Fruit fly (Drosophila melanogaster) whole organism, embryonic: ENCODE data around the gene CG32276.

Experiments used
- B-H2 ChIP-seq: fragments of 200-800 bp; sonication (Bioruptor generic); optimal IDR thresholded peaks from 2 replicates; lab custom pipeline; 2018; ENCODE audit warnings: missing biosample characterization, mild to moderate bottlenecking, missing genetic modification characterization
- CG10267 ChIP-seq: fragments of 200-800 bp; sonication (Bioruptor generic); optimal IDR thresholded peaks from 2 replicates; lab custom pipeline; 2018; ENCODE audit warnings: missing biosample characterization, mild to moderate bottlenecking, missing genetic modification characterization, moderate library complexity
- CG10431 ChIP-seq: fragments of 200-800 bp; sonication (Bioruptor generic); optimal IDR thresholded peaks from 3 replicates; lab custom pipeline; 2018; ENCODE audit warnings: missing biosample characterization, mild to moderate bottlenecking, missing genetic modification characterization
- CG11247 ChIP-seq: fragments of 200-800 bp; sonication (Bioruptor generic); IDR thresholded peaks from 2 replicates; pipeline ENCODE4 v1.3.6; 2022; ENCODE audit warnings: missing biosample characterization, missing genetic modification characterization
- CG13624 ChIP-seq: fragments of 200-800 bp; sonication (Bioruptor generic); optimal IDR thresholded peaks from 2 replicates; lab custom pipeline; 2016; ENCODE audit warnings: missing biosample characterization, missing genetic modification characterization
- CG13775 ChIP-seq: fragments of 200-800 bp; sonication (Bioruptor generic); optimal IDR thresholded peaks from 3 replicates; lab custom pipeline; 2017; ENCODE audit warnings: missing biosample characterization, mild to moderate bottlenecking, missing genetic modification characterization
- CG14710 ChIP-seq: fragments of 200-800 bp; sonication (Bioruptor generic); optimal IDR thresholded peaks from 3 replicates; lab custom pipeline; 2019; ENCODE audit warnings: missing biosample characterization, mild to moderate bottlenecking, missing genetic modification characterization, moderate library complexity
- CG15011 ChIP-seq: fragments of 200-800 bp; sonication (Bioruptor generic); optimal IDR thresholded peaks from 3 replicates; lab custom pipeline; 2018; ENCODE audit warnings: missing biosample characterization, mild to moderate bottlenecking, missing genetic modification characterization
- CG1603 ChIP-seq: fragments of 200-800 bp; sonication (Bioruptor generic); optimal IDR thresholded peaks from 2 replicates; lab custom pipeline; 2019; ENCODE audit warnings: missing biosample characterization, mild to moderate bottlenecking, missing genetic modification characterization, moderate library complexity
- CG16779 ChIP-seq: fragments of 200-800 bp; sonication (Bioruptor generic); IDR thresholded peaks from 2 replicates; pipeline ENCODE4 v1.3.6; 2022; ENCODE audit warnings: missing biosample characterization, missing genetic modification characterization
- CG17912 ChIP-seq: fragments of 200-800 bp; sonication (Bioruptor generic); optimal IDR thresholded peaks from 2 replicates; lab custom pipeline; 2018; ENCODE audit warnings: missing biosample characterization, mild to moderate bottlenecking, missing genetic modification characterization
- CG18476 ChIP-seq: fragments of 200-800 bp; sonication (Bioruptor generic); optimal IDR thresholded peaks from 2 replicates; lab custom pipeline; 2016; ENCODE audit warnings: missing biosample characterization, mild to moderate bottlenecking, missing genetic modification characterization
- CG18599 ChIP-seq: fragments of 200-800 bp; sonication (Bioruptor generic); optimal IDR thresholded peaks from 3 replicates; lab custom pipeline; 2017; ENCODE audit warnings: missing biosample characterization, missing genetic modification characterization, mild to moderate bottlenecking, moderate library complexity, missing genetic modification reagents
- CG6175 ChIP-seq: fragments of 200-800 bp; sonication (Bioruptor generic); IDR thresholded peaks from 3 replicates; pipeline ENCODE4 v1.3.6; 2022; ENCODE audit warnings: missing biosample characterization, missing genetic modification characterization
- CG6272 ChIP-seq: fragments of 200-800 bp; sonication (Bioruptor generic); IDR thresholded peaks from 2 replicates; pipeline ENCODE4 v1.3.6; 2022; ENCODE audit warnings: missing biosample characterization, missing genetic modification characterization
- CG7928 ChIP-seq: fragments of 200-800 bp; sonication (Bioruptor generic); optimal IDR thresholded peaks from 2 replicates; lab custom pipeline; 2017; ENCODE audit warnings: missing biosample characterization, mild to moderate bottlenecking, missing genetic modification characterization
- CG8765 ChIP-seq: fragments of 200-800 bp; sonication (Bioruptor generic); IDR thresholded peaks from 2 replicates; pipeline ENCODE4 v1.3.6; 2022; ENCODE audit warnings: missing biosample characterization, missing genetic modification characterization
- CG9727 ChIP-seq: fragments of 200-800 bp; sonication (Bioruptor generic); optimal IDR thresholded peaks from 3 replicates; lab custom pipeline; 2017; ENCODE audit warnings: missing biosample characterization, mild to moderate bottlenecking, missing genetic modification characterization
- CG9797 ChIP-seq: fragments of 200-800 bp; sonication (Bioruptor generic); optimal IDR thresholded peaks from 3 replicates; lab custom pipeline; 2018; ENCODE audit warnings: missing biosample characterization, mild to moderate bottlenecking, missing genetic modification characterization
- Doc3 ChIP-seq: fragments of 200-800 bp; sonication (Bioruptor generic); IDR thresholded peaks from 3 replicates; pipeline ENCODE4 v1.3.6; 2022; ENCODE audit warnings: missing biosample characterization, missing genetic modification characterization; ENCODE audit not compliant: partially characterized antibody
- Med ChIP-seq: fragments of 200-800 bp; sonication (Bioruptor generic); peaks from one replicate; lab custom pipeline; 2016; ENCODE audit warnings: missing biosample characterization, missing genetic modification characterization, mild to moderate bottlenecking, inconsistent platforms, moderate library complexity
- Meics ChIP-seq: fragments of 200-800 bp; sonication (Bioruptor generic); optimal IDR thresholded peaks from 2 replicates; lab custom pipeline; 2017; ENCODE audit warnings: missing biosample characterization, mild to moderate bottlenecking, missing genetic modification characterization
- PHDP ChIP-seq: fragments of 200-800 bp; sonication (Bioruptor generic); optimal IDR thresholded peaks from 3 replicates; lab custom pipeline; 2018; ENCODE audit warnings: missing biosample characterization, mild to moderate bottlenecking, missing genetic modification characterization, moderate library complexity
- Sox100B ChIP-seq: fragments of 200-800 bp; sonication (Bioruptor generic); optimal IDR thresholded peaks from 3 replicates; lab custom pipeline; 2018; ENCODE audit warnings: missing biosample characterization, mild to moderate bottlenecking, missing genetic modification characterization
- Vsx1 ChIP-seq: fragments of 200-800 bp; sonication (Bioruptor generic); optimal IDR thresholded peaks from 2 replicates; lab custom pipeline; 2017; ENCODE audit warnings: missing biosample characterization, mild to moderate bottlenecking, missing genetic modification characterization, missing genetic modification reagents
- crc ChIP-seq: fragments of 200-800 bp; sonication (Bioruptor generic); optimal IDR thresholded peaks from 2 replicates; lab custom pipeline; 2016; ENCODE audit warnings: missing biosample characterization, missing genetic modification characterization
- crol ChIP-seq: fragments of 200-800 bp; sonication (Bioruptor generic); IDR thresholded peaks from 2 replicates; pipeline ENCODE4 v1.3.6; 2022; ENCODE audit warnings: missing biosample characterization, missing genetic modification characterization
- emc ChIP-seq: fragments of 200-800 bp; sonication (Bioruptor generic); optimal IDR thresholded peaks from 2 replicates; lab custom pipeline; 2016; ENCODE audit warnings: missing biosample characterization, missing genetic modification characterization
- en ChIP-seq: fragments of 200-800 bp; sonication (Bioruptor generic); optimal IDR thresholded peaks from 2 replicates; lab custom pipeline; 2016; ENCODE audit warnings: missing biosample characterization, missing genetic modification characterization
- fd64A ChIP-seq: fragments of 200-800 bp; sonication (Bioruptor generic); optimal IDR thresholded peaks from 3 replicates; lab custom pipeline; 2018; ENCODE audit warnings: missing biosample characterization, mild to moderate bottlenecking, missing genetic modification characterization
- fu2 ChIP-seq: fragments of 200-800 bp; sonication (Bioruptor generic); optimal IDR thresholded peaks from 2 replicates; lab custom pipeline; 2016; ENCODE audit warnings: missing biosample characterization, missing genetic modification characterization
- gro ChIP-seq: fragments of 200-800 bp; sonication (Bioruptor generic); optimal IDR thresholded peaks from 2 replicates; lab custom pipeline; 2016; ENCODE audit warnings: missing biosample characterization, missing genetic modification characterization
- hkb ChIP-seq, 2 experiments: fragments of 200-800 bp in 1 of 2; fragments of >200 bp in 1 of 2; sonication (Bioruptor generic) in 1 of 2; IDR thresholded peaks in 1 of 2; optimal IDR thresholded peaks in 1 of 2; 2 replicates each; pipeline versions ENCODE4 v1.3.6 to Lab custom; 2017 to 2022; ENCODE audit warnings: missing biosample characterization in 1 of 2, missing genetic modification characterization in 1 of 2
- ken ChIP-seq: fragments of 200-800 bp; sonication (Bioruptor generic); IDR thresholded peaks from 3 replicates; pipeline ENCODE4 v1.3.6; 2022; ENCODE audit warnings: missing biosample characterization, missing genetic modification characterization
- pan ChIP-seq, 4 experiments: fragments of >200 bp in 3 of 4; fragments of 200-800 bp in 1 of 4; sonication (Bioruptor generic) in 1 of 4; optimal IDR thresholded peaks in 3 of 4; IDR thresholded peaks in 1 of 4; 2 replicates each; pipeline versions ENCODE4 v1.3.6 to Lab custom; 2017 to 2022; ENCODE audit warnings: missing biosample characterization in 2 of 4, missing genetic modification characterization in 2 of 4, mixed read lengths in 1 of 4
- sc ChIP-seq, 3 experiments: fragments of >200 bp in 2 of 3; fragments of 200-800 bp in 1 of 3; sonication (Bioruptor generic) in 1 of 3; optimal IDR thresholded peaks; 2 replicates in 2 of 3; 3 replicates in 1 of 3; lab custom pipeline; 2017; ENCODE audit warnings: mild to moderate bottlenecking in 1 of 3, missing biosample characterization in 1 of 3, missing genetic modification characterization in 1 of 3, missing genetic modification reagents in 1 of 3
- sens ChIP-seq: fragments of 200-800 bp; sonication (Bioruptor generic); peaks from one replicate; lab custom pipeline; 2016; ENCODE audit warnings: missing biosample characterization, missing genetic modification characterization
- sima ChIP-seq: fragments of 200-800 bp; sonication (Bioruptor generic); optimal IDR thresholded peaks from 2 replicates; lab custom pipeline; 2016; ENCODE audit warnings: missing biosample characterization, missing genetic modification characterization
- ssp ChIP-seq: fragments of 200-800 bp; sonication (Bioruptor generic); IDR thresholded peaks from 2 replicates; pipeline ENCODE4 v1.3.6; 2022; ENCODE audit warnings: missing biosample characterization, missing genetic modification characterization
- ttk ChIP-seq: fragments of 200-800 bp; sonication (Bioruptor generic); IDR thresholded peaks from 2 replicates; pipeline ENCODE4 v2.1.2; 2022; ENCODE audit warnings: missing biosample characterization, missing genetic modification characterization
- tup ChIP-seq: fragments of 200-800 bp; sonication (Bioruptor generic); optimal IDR thresholded peaks from 2 replicates; lab custom pipeline; 2016; ENCODE audit warnings: missing biosample characterization, mild to moderate bottlenecking, missing genetic modification characterization, moderate library complexity
- twi ChIP-seq: fragments of 200-800 bp; optimal IDR thresholded peaks from 2 replicates; lab custom pipeline; 2019; ENCODE audit warnings: missing biosample characterization, mild to moderate bottlenecking, missing genetic modification characterization, moderate library complexity
- vvl ChIP-seq: fragments of 200-800 bp; sonication (Bioruptor generic); IDR thresholded peaks from 2 replicates; pipeline ENCODE4 v1.3.6; 2022; ENCODE audit warnings: missing biosample characterization, missing genetic modification characterization
- wek ChIP-seq: fragments of 200-800 bp; sonication (Bioruptor generic); optimal IDR thresholded peaks from 3 replicates; lab custom pipeline; 2018; ENCODE audit warnings: missing biosample characterization, mild to moderate bottlenecking, missing genetic modification characterization, moderate library complexity
- zen2 ChIP-seq: fragments of 200-800 bp; sonication (Bioruptor generic); IDR thresholded peaks from 3 replicates; pipeline ENCODE4 v1.3.6; 2022; ENCODE audit warnings: missing biosample characterization, missing genetic modification characterization; ENCODE audit not compliant: partially characterized antibody

The CG32276 gene

dm6 chr3L:3225769-3226457 is 27.1 kb upstream of the CG32276 start (continued):
- peak; percentile 14 for TF ChIP-seq B-H2 (GFP tag; lab: Kevin White, UChicago)
- no peak for TF ChIP-seq CG17912 (GFP tag; lab: Kevin White, UChicago)
- no peak for TF ChIP-seq Meics (GFP tag; lab: Kevin White, UChicago)
- no peak for TF ChIP-seq CG18599 (GFP tag; lab: Kevin White, UChicago)
- no peak for TF ChIP-seq ttk (GFP tag; lab: Robert Waterston, UW)
- no peak for TF ChIP-seq fd64A (GFP tag; lab: Kevin White, UChicago)
- 0 out of 3 replicates have a peak, but pooled peaks have one; percentile 15 for TF ChIP-seq zen2 (GFP tag; lab: Robert Waterston, UW)
- no peak for TF ChIP-seq CG9797 (GFP tag; lab: Kevin White, UChicago)
- TF ChIP-seq CG8765 (GFP tag; lab: Robert Waterston, UW) = no peak
- TF ChIP-seq tup (GFP tag; lab: Kevin White, UChicago) = no peak
- no peak for TF ChIP-seq CG10431 (GFP tag; lab: Kevin White, UChicago)
- no peak for TF ChIP-seq Vsx1 (GFP tag; lab: Kevin White, UChicago)
- no peak for TF ChIP-seq wek (GFP tag; lab: Kevin White, UChicago)
- no peak for TF ChIP-seq emc (GFP tag; lab: Kevin White, UChicago)
- no peak for TF ChIP-seq twi (tag; lab: Kevin White, UChicago)
- TF ChIP-seq CG11247 (GFP tag; lab: Robert Waterston, UW) = no peak
- TF ChIP-seq sens (GFP tag; lab: Kevin White, UChicago) = peak; percentile 10
- no peak for TF ChIP-seq CG18476 (GFP tag; lab: Kevin White, UChicago)
- no peak for TF ChIP-seq CG1603
- no peak for TF ChIP-seq CG6175
- TF ChIP-seq ssp (GFP tag; lab: Robert Waterston, UW) = no peak
- TF ChIP-seq en (GFP tag; lab: Kevin White, UChicago) = no peak

dm6 chr3L:3224740-3225719 is 26.2 kb upstream of the CG32276 start, which contains the start of gene Larp4B:
Larp4B (plus strand) TSS chr3L:3224838.
- peak; percentile 41 for TF ChIP-seq CG7928 (GFP tag; lab: Kevin White, UChicago)
- TF ChIP-seq fu2 (GFP tag; lab: Kevin White, UChicago) = peak; percentile 8
- TF ChIP-seq vvl (GFP tag; lab: Robert Waterston, UW) = peak; percentile 84
- TF ChIP-seq hkb (optimal IDR thresholded peaks at IDR 0.05; lab: Kevin White, UChicago) = peak; percentile 42
- TF ChIP-seq hkb (GFP tag; IDR thresholded peaks at IDR 0.05; lab: Robert Waterston, UW) = no peak
- TF ChIP-seq PHDP (tag; lab: Kevin White, UChicago) = peak; percentile 2
- no peak for TF ChIP-seq crc (GFP tag; lab: Kevin White, UChicago)
- no peak for TF ChIP-seq CG15011 (GFP tag; lab: Kevin White, UChicago)
- peak; percentile 45 for TF ChIP-seq gro (GFP tag; lab: Kevin White, UChicago)
- TF ChIP-seq Doc3 (GFP tag; lab: Robert Waterston, UW) = peak; percentile 77
- peak; percentile 43 for TF ChIP-seq CG14710 (tag; lab: Kevin White, UChicago)
- peak; percentile 19 for TF ChIP-seq CG9727 (GFP tag; lab: Kevin White, UChicago)
- no peak for TF ChIP-seq pan (optimal IDR thresholded peaks at IDR 0.05; lab: Kevin White, UChicago)
- TF ChIP-seq pan (GFP tag; optimal IDR thresholded peaks at IDR 0.05 in 1 of 2, IDR thresholded peaks at IDR 0.05 in 1 of 2) = no peak
- no peak for TF ChIP-seq CG16779 (GFP tag; lab: Robert Waterston, UW)
- TF ChIP-seq sima (GFP tag; lab: Kevin White, UChicago) = no peak
- peak; percentile 37 for TF ChIP-seq CG13775 (GFP tag; lab: Kevin White, UChicago)
- TF ChIP-seq Sox100B (GFP tag; lab: Kevin White, UChicago) = no peak
- no peak for TF ChIP-seq sc (optimal IDR thresholded peaks at IDR 0.05; lab: Kevin White, UChicago)
- no peak for TF ChIP-seq sc (GFP tag; optimal IDR thresholded peaks at IDR 0.05; lab: Kevin White, UChicago)
- no peak for TF ChIP-seq ken (GFP tag; lab: Robert Waterston, UW)
- no peak for TF ChIP-seq CG6272 (GFP tag; lab: Robert Waterston, UW)
- TF ChIP-seq Med (GFP tag; lab: Kevin White, UChicago) = peak; percentile 85
- TF ChIP-seq CG10267 = peak; percentile 24
- TF ChIP-seq CG13624 = peak; percentile 58
- peak; percentile 86 for TF ChIP-seq crol
